Fruit fly (Drosophila melanogaster): Measurements from ENCODE around the gene CG15170.

DNA sequence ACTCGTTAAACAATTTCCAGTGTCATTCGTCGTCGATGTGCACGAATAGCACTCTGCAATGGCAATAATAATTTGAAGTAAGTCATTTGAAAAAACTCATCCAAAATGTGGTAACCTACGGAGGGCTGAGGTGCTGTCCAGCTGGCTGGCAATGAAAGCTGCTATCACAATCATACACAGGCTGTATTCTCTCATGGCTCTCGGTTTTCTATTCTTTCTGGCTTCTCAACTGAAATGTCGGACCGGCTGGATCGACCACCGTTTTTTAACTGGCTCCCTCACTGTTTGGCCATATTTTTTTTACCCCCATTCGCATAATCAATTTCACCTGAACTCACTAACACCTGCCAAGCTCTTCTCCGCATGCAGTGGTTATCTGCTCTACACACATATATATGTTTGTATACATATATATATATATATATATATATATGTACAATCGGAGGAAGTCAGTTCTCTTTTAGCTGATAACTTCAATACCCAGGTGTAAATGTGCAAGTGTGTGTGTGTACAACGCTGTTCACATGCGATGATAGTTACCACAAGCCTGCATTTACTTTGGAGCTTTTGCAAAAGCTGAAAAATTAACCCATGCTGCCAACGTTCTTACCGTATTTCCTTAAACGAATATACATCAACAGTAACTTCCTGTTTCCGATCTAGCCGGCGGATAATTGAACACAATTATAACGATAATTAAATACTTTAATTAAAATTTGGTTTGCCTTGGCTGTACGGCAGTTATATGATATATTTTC lies 5.8 kb upstream of the CG15170 start, which contains the start of gene CG10650:
- TF ChIP-seq Blimp-1 (GFP tag; optimal IDR thresholded peaks at IDR 0.05) (no peak), CG16779 (tag; optimal IDR thresholded peaks at IDR 0.05) (no peak), ss (GFP tag; optimal IDR thresholded peaks at IDR 0.05) (no peak), dsx (GFP tag; optimal IDR thresholded peaks at IDR 0.05; ENCODE audit: poor library complexity, severe bottlenecking) (no peak), spab (GFP tag; optimal IDR thresholded peaks at IDR 0.05) (no peak), acj6 (GFP tag; optimal IDR thresholded peaks at IDR 0.05) (no peak), CG4318 (GFP tag; optimal IDR thresholded peaks at IDR 0.05) (no peak), CG6854 (GFP tag; optimal IDR thresholded peaks at IDR 0.05) (no peak), CG11902 (GFP tag; optimal IDR thresholded peaks at IDR 0.05) (no peak), CG3919 (GFP tag; optimal IDR thresholded peaks at IDR 0.05) (no peak), CG6276 (GFP tag; optimal IDR thresholded peaks at IDR 0.05) (no peak)

All from whole organism, prepupa.